Worm (Caenorhabditis elegans) whole organism, L4 larva: Measurements from ENCODE around the gene cwp-5.

Experiments used
- D1046.2 ChIP-seq: fragments of 200-800 bp; sonication (Bioruptor generic); IDR thresholded peaks from 2 replicates; pipeline ENCODE4 v1.3.6; 2022; ENCODE audit warnings: missing genetic modification characterization, missing compliant biosample characterization
- F26F4.8 ChIP-seq: fragments of 200-800 bp; sonication (Bioruptor generic); conservative IDR thresholded peaks from 2 replicates; pipeline ENCODE4 v1.3.6; 2022; ENCODE audit warnings: missing genetic modification characterization, missing compliant biosample characterization
- Y105C5A.15 ChIP-seq: fragments of 200-800 bp; sonication (Bioruptor generic); IDR thresholded peaks from 2 replicates; pipeline ENCODE4 v1.3.6; 2022; ENCODE audit warnings: missing genetic modification characterization, missing compliant biosample characterization
- Y48G9A.11 ChIP-seq: fragments of 200-800 bp; sonication (Bioruptor generic); IDR thresholded peaks from 2 replicates; pipeline ENCODE4 v1.3.6; 2022; ENCODE audit warnings: missing genetic modification reagents, missing genetic modification characterization, missing compliant biosample characterization
- Y75B8A.6 ChIP-seq: fragments of 200-800 bp; sonication (Bioruptor generic); IDR thresholded peaks from 2 replicates; pipeline ENCODE4 v1.3.6; 2022; ENCODE audit warnings: missing genetic modification reagents, missing genetic modification characterization, missing compliant biosample characterization
- aha-1 ChIP-seq: fragments of 150-350 bp; peaks from one replicate; lab custom pipeline; 2014; ENCODE audit warnings: missing biosample characterization, missing genetic modification characterization
- ceh-28 ChIP-seq: fragments of 150-350 bp; optimal IDR thresholded peaks from 2 replicates; lab custom pipeline; 2014; ENCODE audit warnings: missing biosample characterization, missing genetic modification reagents, missing genetic modification characterization
- ceh-82 ChIP-seq: sonication (generic microtip); optimal IDR thresholded peaks from 2 replicates; lab custom pipeline; 2017; ENCODE audit warnings: missing biosample characterization, missing genetic modification characterization
- ces-1 ChIP-seq: fragments of 150-350 bp; sonication (generic microtip); optimal IDR thresholded peaks from 4 replicates; lab custom pipeline; 2014; ENCODE audit warnings: missing biosample characterization, missing genetic modification reagents, missing genetic modification characterization
- cey-2 ChIP-seq: sonication (generic microtip); optimal IDR thresholded peaks from 3 replicates; lab custom pipeline; 2017; ENCODE audit warnings: missing genetic modification characterization, mild to moderate bottlenecking, missing compliant biosample characterization, antibody characterized with exemption, borderline replicate concordance; ENCODE audit not compliant: insufficient read depth
- daf-16 ChIP-seq, 3 experiments: sonication (generic microtip); optimal IDR thresholded peaks; 2 replicates each; lab custom pipeline; 2016 to 2017; ENCODE audit warnings: missing genetic modification characterization in 3 of 3, missing genetic modification reagents in 3 of 3, mild to moderate bottlenecking in 2 of 3, missing compliant biosample characterization in 2 of 3, missing biosample characterization in 1 of 3, moderate library complexity in 1 of 3
- dve-1 ChIP-seq: sonication (generic microtip); optimal IDR thresholded peaks from 2 replicates; lab custom pipeline; 2017; ENCODE audit warnings: antibody characterized with exemption, mild to moderate bottlenecking, missing genetic modification characterization, missing compliant biosample characterization; ENCODE audit not compliant: insufficient read depth
- fkh-10 ChIP-seq: fragments of 150-350 bp; optimal IDR thresholded peaks from 2 replicates; lab custom pipeline; 2014; ENCODE audit warnings: missing biosample characterization, missing genetic modification reagents, missing genetic modification characterization
- jun-1 ChIP-seq: fragments of 150-350 bp; optimal IDR thresholded peaks from 2 replicates; lab custom pipeline; 2014; ENCODE audit warnings: missing biosample characterization, missing genetic modification reagents, missing genetic modification characterization
- lin-1 ChIP-seq: fragments of 200-800 bp; sonication (Bioruptor generic); IDR thresholded peaks from 2 replicates; pipeline ENCODE4 v1.3.6; 2022; ENCODE audit warnings: missing genetic modification reagents, missing genetic modification characterization, missing compliant biosample characterization
- lin-29 ChIP-seq: fragments of 200-800 bp; sonication (Bioruptor generic); IDR thresholded peaks from 2 replicates; pipeline ENCODE4 v1.3.6; 2022; ENCODE audit warnings: missing genetic modification reagents, missing genetic modification characterization, missing compliant biosample characterization
- madf-9 ChIP-seq: fragments of 200-800 bp; sonication (Bioruptor generic); conservative IDR thresholded peaks from 2 replicates; pipeline ENCODE4 v1.3.6; 2022; ENCODE audit warnings: missing genetic modification reagents, missing genetic modification characterization, missing compliant biosample characterization
- mxl-2 ChIP-seq: fragments of 200-800 bp; sonication (Bioruptor generic); conservative IDR thresholded peaks from 2 replicates; pipeline ENCODE4 v1.3.6; 2022; ENCODE audit warnings: missing genetic modification reagents, missing genetic modification characterization, missing compliant biosample characterization
- nhr-111 ChIP-seq: fragments of 200-800 bp; sonication (Bioruptor generic); optimal IDR thresholded peaks from 2 replicates; lab custom pipeline; 2018; ENCODE audit warnings: mild to moderate bottlenecking, missing genetic modification characterization, missing compliant biosample characterization
- nhr-237 ChIP-seq: sonication (generic microtip); optimal IDR thresholded peaks from 2 replicates; lab custom pipeline; 2017; ENCODE audit warnings: missing biosample characterization, missing genetic modification characterization
- nhr-41 ChIP-seq: fragments of 200-800 bp; sonication (Bioruptor generic); IDR thresholded peaks from 2 replicates; pipeline ENCODE4 v1.3.6; 2022; ENCODE audit warnings: missing genetic modification reagents, missing genetic modification characterization, missing compliant biosample characterization
- nhr-48 ChIP-seq: sonication (generic microtip); optimal IDR thresholded peaks from 2 replicates; lab custom pipeline; 2016; ENCODE audit warnings: mild to moderate bottlenecking, missing genetic modification characterization, missing compliant biosample characterization
- sdz-12 ChIP-seq: fragments of 200-800 bp; sonication (Bioruptor generic); optimal IDR thresholded peaks from 2 replicates; lab custom pipeline; 2018; ENCODE audit warnings: mild to moderate bottlenecking, missing genetic modification characterization, missing compliant biosample characterization
- snpc-1.2 ChIP-seq: fragments of 200-800 bp; sonication (Bioruptor generic); IDR thresholded peaks from 2 replicates; pipeline ENCODE4 v1.3.6; 2022; ENCODE audit warnings: missing genetic modification reagents, missing genetic modification characterization, missing compliant biosample characterization
- spr-3 ChIP-seq: fragments of 200-800 bp; sonication (Bioruptor generic); optimal IDR thresholded peaks from 2 replicates; lab custom pipeline; 2018; ENCODE audit warnings: mild to moderate bottlenecking, missing genetic modification characterization, missing compliant biosample characterization
- tra-1 ChIP-seq: fragments of 200-800 bp; sonication (Bioruptor generic); IDR thresholded peaks from 2 replicates; pipeline ENCODE4 v1.3.6; 2022; ENCODE audit warnings: missing genetic modification reagents, missing genetic modification characterization, missing compliant biosample characterization
- unc-130 ChIP-seq: sonication (generic microtip); optimal IDR thresholded peaks from 2 replicates; lab custom pipeline; 2016; ENCODE audit warnings: missing genetic modification reagents, missing genetic modification characterization, missing compliant biosample characterization
- unc-39 ChIP-seq: sonication (generic microtip); optimal IDR thresholded peaks from 2 replicates; lab custom pipeline; 2017; ENCODE audit warnings: missing biosample characterization, missing genetic modification characterization
- unc-62 ChIP-seq, 3 experiments: fragments of 150-350 bp in 1 of 3; sonication (generic microtip); optimal IDR thresholded peaks in 2 of 3; peaks in 1 of 3; 1 replicate in 1 of 3; 2 replicates in 2 of 3; lab custom pipeline; 2014 to 2017; ENCODE audit warnings: missing biosample characterization in 3 of 3, missing genetic modification characterization in 3 of 3, missing genetic modification reagents in 3 of 3, missing genotype in 1 of 3
- vab-7 ChIP-seq: fragments of 200-800 bp; sonication (Bioruptor generic); IDR thresholded peaks from 2 replicates; pipeline ENCODE4 v1.3.6; 2022; ENCODE audit warnings: missing genetic modification reagents, missing genetic modification characterization, missing compliant biosample characterization
- zag-1 ChIP-seq: fragments of 150-350 bp; optimal IDR thresholded peaks from 2 replicates; lab custom pipeline; 2014; ENCODE audit warnings: missing biosample characterization, missing genetic modification characterization
- zip-2 ChIP-seq: fragments of 150-350 bp; optimal IDR thresholded peaks from 2 replicates; lab custom pipeline; 2014; ENCODE audit warnings: missing biosample characterization, missing genetic modification characterization
- ztf-7 ChIP-seq: fragments of 150-350 bp; optimal IDR thresholded peaks from 2 replicates; lab custom pipeline; 2014; ENCODE audit warnings: missing biosample characterization, missing genetic modification characterization

cwp-5 gene

DNA sequence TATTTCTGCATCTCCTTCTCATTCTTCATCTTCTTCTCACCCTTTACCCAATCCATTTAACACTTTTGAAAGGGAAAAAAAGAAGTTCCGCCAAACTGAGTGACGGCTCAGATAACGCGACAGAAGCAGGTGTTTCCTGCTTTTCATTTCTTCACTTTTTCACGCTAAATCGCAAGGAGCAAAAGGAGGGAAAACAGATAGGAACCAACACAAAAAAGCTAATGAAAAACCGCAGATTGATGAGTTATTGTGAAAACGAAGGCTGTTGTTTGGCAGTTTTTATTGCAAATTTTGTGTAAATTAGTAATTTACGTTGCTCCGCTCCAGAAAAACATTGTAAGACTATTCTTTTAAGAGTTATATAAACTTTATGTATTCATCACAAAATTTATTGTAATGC, 10.6 kb upstream of the cwp-5 start:
- TF ChIP-seq daf-16 (GFP tag; optimal IDR thresholded peaks at IDR 0.05; lab: Kevin White, UChicago) = peak in 1 of 2 experiments; percentile 24
- TF ChIP-seq daf-16 (tag; optimal IDR thresholded peaks at IDR 0.05; lab: Kevin White, UChicago) = no peak
- TF ChIP-seq unc-62 (GFP tag; optimal IDR thresholded peaks at IDR 0.05 in 1 of 2; lab: Kevin White, UChicago) = peak in 1 of 2 experiments; percentile 50
- TF ChIP-seq unc-62 (tag; optimal IDR thresholded peaks at IDR 0.05; lab: Kevin White, UChicago) = no peak
- peak; percentile 57 for TF ChIP-seq aha-1 (tag; lab: Kevin White, UChicago)
- no peak for TF ChIP-seq snpc-1.2 (GFP tag; lab: Robert Waterston, UW)
- no peak for TF ChIP-seq jun-1 (tag; lab: Kevin White, UChicago)
- no peak for TF ChIP-seq sdz-12 (GFP tag; lab: Kevin White, UChicago)
- TF ChIP-seq zag-1 (tag; lab: Kevin White, UChicago) = no peak

ce11 chrX:13198134-13198533, 8.4 kb upstream of the cwp-5 start:
- TF ChIP-seq Y105C5A.15 = no peak
- TF ChIP-seq nhr-41 (GFP tag; lab: Robert Waterston, UW) = no peak
- TF ChIP-seq tra-1 = no peak
- no peak for TF ChIP-seq Y75B8A.6
- no peak for TF ChIP-seq ztf-7 (tag; lab: Kevin White, UChicago)
- peak in 1 of 2 experiments; percentile 64 for TF ChIP-seq unc-62 (GFP tag; optimal IDR thresholded peaks at IDR 0.05 in 1 of 2; lab: Kevin White, UChicago)
- no peak for TF ChIP-seq unc-62 (tag; optimal IDR thresholded peaks at IDR 0.05; lab: Kevin White, UChicago)

ce11 chrX:13190912-13191311, 1.2 kb upstream of the cwp-5 start, which contains the start of gene gpa-6:
TSS of gene gpa-6 (plus strand) at chrX:13191212.
- TF ChIP-seq spr-3 (GFP tag; lab: Kevin White, UChicago) = no peak
- no peak for TF ChIP-seq Y48G9A.11 (GFP tag; lab: Robert Waterston, UW)
- no peak for TF ChIP-seq ceh-82
- TF ChIP-seq nhr-237 (tag; lab: Kevin White, UChicago) = no peak
- TF ChIP-seq ztf-7 (tag; lab: Kevin White, UChicago) = no peak
- TF ChIP-seq D1046.2 (GFP tag; lab: Robert Waterston, UW) = no peak
- TF ChIP-seq tra-1 = no peak
- no peak for TF ChIP-seq zag-1 (tag; lab: Kevin White, UChicago)
- TF ChIP-seq unc-39 = no peak
- TF ChIP-seq, all 104 proteins: peak for 0

- TF ChIP-seq nhr-237 (tag; lab: Kevin White, UChicago) = no peak
- no peak for TF ChIP-seq cey-2 (tag; lab: Kevin White, UChicago)
- no peak for TF ChIP-seq nhr-111 (GFP tag; lab: Kevin White, UChicago)
- TF ChIP-seq aha-1 (tag; lab: Kevin White, UChicago) = no peak
- no peak for TF ChIP-seq lin-1 (GFP tag; lab: Robert Waterston, UW)
- no peak for TF ChIP-seq zip-2 (tag; lab: Kevin White, UChicago)
- no peak for TF ChIP-seq unc-130
- no peak for TF ChIP-seq lin-29 (GFP tag; lab: Robert Waterston, UW)
- no peak for TF ChIP-seq madf-9
- TF ChIP-seq F26F4.8 (GFP tag; lab: Robert Waterston, UW) = no peak
- no peak for TF ChIP-seq mxl-2 (GFP tag; lab: Robert Waterston, UW)
- no peak for TF ChIP-seq fkh-10
- no peak for TF ChIP-seq dve-1 (tag; lab: Kevin White, UChicago)
- no peak for TF ChIP-seq ces-1 (GFP tag; lab: Kevin White, UChicago)
- TF ChIP-seq nhr-48 (tag; lab: Kevin White, UChicago) = no peak
- TF ChIP-seq vab-7 (GFP tag; lab: Robert Waterston, UW) = no peak
These were observed 7.7 kb downstream of the cwp-5 start for ce11 chrX:13182012-13182411.

DNA sequence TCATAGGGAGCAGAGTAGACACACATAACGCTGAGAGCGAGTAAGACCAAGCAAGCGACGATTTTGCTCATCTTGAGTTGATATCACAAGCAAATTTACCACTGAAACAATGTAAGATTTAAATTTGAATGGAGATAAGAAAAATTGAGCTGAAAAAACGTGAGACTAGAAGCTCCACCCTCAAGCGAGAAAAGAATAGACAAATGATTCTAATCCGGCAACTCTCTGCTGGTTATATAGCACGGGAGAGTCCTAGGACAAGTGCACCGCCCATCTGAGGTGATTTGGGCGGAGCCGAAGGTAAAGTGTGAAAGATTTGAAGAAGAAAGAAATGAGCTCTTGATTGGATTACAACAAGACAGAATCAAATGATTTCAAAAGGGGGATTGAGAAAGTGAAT, 11.4 kb downstream of the cwp-5 start, which contains the start of gene nlp-3:
Gene nlp-3 (minus strand): TSS at position 101 of the 400 bp plus-strand sequence.
- TF ChIP-seq ceh-28 (tag; lab: Kevin White, UChicago) (no peak), Y75B8A.6 (no peak), daf-16 (GFP tag; optimal IDR thresholded peaks at IDR 0.05; lab: Kevin White, UChicago) (no peak), daf-16 (tag; optimal IDR thresholded peaks at IDR 0.05; lab: Kevin White, UChicago) (no peak)
